Fruit fly (Drosophila melanogaster): ENCODE data around the gene cib.

The cib gene

dm6 chrX:4108114-4108439 is 2.2 kb downstream of the cib start:
- TF ChIP-seq CG4318 (GFP tag; optimal IDR thresholded peaks at IDR 0.05) (peak; percentile 43), dsx (GFP tag; optimal IDR thresholded peaks at IDR 0.05; ENCODE audit: poor library complexity, severe bottlenecking) (no peak), Ets21C (GFP tag; optimal IDR thresholded peaks at IDR 0.05) (no peak), CG16779 (tag; optimal IDR thresholded peaks at IDR 0.05) (no peak), CG32006 (GFP tag; optimal IDR thresholded peaks at IDR 0.05) (peak; percentile 82), CG34406 (GFP tag; optimal IDR thresholded peaks at IDR 0.05) (no peak), lz (GFP tag; optimal IDR thresholded peaks at IDR 0.05) (no peak), CG7368 (GFP tag; optimal IDR thresholded peaks at IDR 0.05) (peak; percentile 26), fd85E (GFP tag; optimal IDR thresholded peaks at IDR 0.05) (no peak), OdsH (GFP tag; optimal IDR thresholded peaks at IDR 0.05) (peak; percentile 40), Hr4 (GFP tag; optimal IDR thresholded peaks at IDR 0.05) (peak; percentile 55), topi (GFP tag; optimal IDR thresholded peaks at IDR 0.05) (peak; percentile 19), Eip93F (GFP tag; optimal IDR thresholded peaks at IDR 0.05) (no peak), Sox15 (GFP tag; optimal IDR thresholded peaks at IDR 0.05) (no peak), acj6 (GFP tag; optimal IDR thresholded peaks at IDR 0.05) (peak; percentile 22), net (GFP tag; optimal IDR thresholded peaks at IDR 0.05) (peak; percentile 35), CG6163 (GFP tag; IDR thresholded peaks at IDR 0.05) (no peak), CG8319 (GFP tag; optimal IDR thresholded peaks at IDR 0.05) (no peak), CG11762 (GFP tag; optimal IDR thresholded peaks at IDR 0.05; ENCODE audit: insufficient read depth) (no peak), pdm3 (GFP tag; optimal IDR thresholded peaks at IDR 0.05) (peak; percentile 51), Eip78C (GFP tag) (peak; percentile 87), CG6854 (GFP tag; optimal IDR thresholded peaks at IDR 0.05) (no peak), fkh (GFP tag; optimal IDR thresholded peaks at IDR 0.05) (no peak), CG1621 (tag; optimal IDR thresholded peaks at IDR 0.05) (no peak), CG6276 (GFP tag; optimal IDR thresholded peaks at IDR 0.05) (peak; percentile 48), Met (GFP tag; optimal IDR thresholded peaks at IDR 0.05) (no peak), CG10631 (GFP tag; optimal IDR thresholded peaks at IDR 0.05) (peak; percentile 41), Blimp-1 (GFP tag; optimal IDR thresholded peaks at IDR 0.05) (no peak), Lpt (GFP tag; optimal IDR thresholded peaks at IDR 0.05) (no peak), Smox (GFP tag; optimal IDR thresholded peaks at IDR 0.05) (no peak), salr (GFP tag; optimal IDR thresholded peaks at IDR 0.05) (peak in 1 of 2 experiments; percentile 32), ss (GFP tag; optimal IDR thresholded peaks at IDR 0.05) (peak; percentile 39 to 77), CG31627 (GFP tag; optimal IDR thresholded peaks at IDR 0.05) (no peak), svp (GFP tag) (no peak), CG3919 (GFP tag; optimal IDR thresholded peaks at IDR 0.05) (peak; percentile 3), vri (GFP tag; optimal IDR thresholded peaks at IDR 0.05) (no peak), esn (GFP tag; optimal IDR thresholded peaks at IDR 0.05) (no peak), Ets96B (tag; optimal IDR thresholded peaks at IDR 0.05) (peak; percentile 40), CG8632 (GFP tag; optimal IDR thresholded peaks at IDR 0.05) (peak; percentile 27), Sox102F (GFP tag; optimal IDR thresholded peaks at IDR 0.05) (no peak), Hr39 (GFP tag; optimal IDR thresholded peaks at IDR 0.05) (no peak), Gug (GFP tag; IDR thresholded peaks at IDR 0.05) (no peak), Hr38 (GFP tag; optimal IDR thresholded peaks at IDR 0.05) (no peak), eg (GFP tag; IDR thresholded peaks at IDR 0.05) (no peak), spab (GFP tag; optimal IDR thresholded peaks at IDR 0.05) (peak; percentile 9), CG6792 (GFP tag; optimal IDR thresholded peaks at IDR 0.05) (peak; percentile 6), CG9139 (GFP tag; optimal IDR thresholded peaks at IDR 0.05) (no peak), CG11294 (GFP tag; IDR thresholded peaks at IDR 0.05) (no peak), dac (GFP tag; optimal IDR thresholded peaks at IDR 0.05) (peak; percentile 13), CG6808 (GFP tag; optimal IDR thresholded peaks at IDR 0.05) (peak; percentile 58), fd59A (GFP tag; optimal IDR thresholded peaks at IDR 0.05) (peak; percentile 33), CG15336 (GFP tag; IDR thresholded peaks at IDR 0.05) (no peak), Sox14 (GFP tag; optimal IDR thresholded peaks at IDR 0.05) (no peak)
